Worm (Caenorhabditis elegans): ENCODE results near the gene tomm-7.

The tomm-7 gene

DNA sequence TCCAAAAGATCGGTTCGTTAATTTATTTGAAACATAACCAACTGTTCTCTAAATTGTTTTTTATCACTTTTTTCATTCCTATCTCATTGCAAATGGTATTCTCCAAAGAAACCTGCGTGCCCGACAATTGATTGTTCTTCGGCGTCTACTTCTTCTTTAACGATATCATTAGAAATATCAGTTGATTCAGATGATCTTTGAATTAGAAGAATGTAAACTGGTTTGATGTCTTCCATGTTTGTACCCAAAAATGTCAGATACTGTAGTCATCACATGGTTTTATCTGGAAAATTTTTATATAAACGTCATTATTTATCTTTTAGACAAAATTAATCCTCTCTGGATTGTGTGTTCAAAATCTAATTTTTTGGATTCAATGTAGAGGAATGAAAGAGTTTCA is 38.3 kb downstream of the tomm-7 start (continued):
- no peak for TF ChIP-seq mef-2 (tag; optimal IDR thresholded peaks at IDR 0.05)
- TF ChIP-seq snpc-4 (tag; optimal IDR thresholded peaks at IDR 0.05) = no peak
- TF ChIP-seq blmp-1 (tag; optimal IDR thresholded peaks at IDR 0.05) = peak; percentile 55
- no peak for TF ChIP-seq ztf-4 (tag; optimal IDR thresholded peaks at IDR 0.05)
- no peak for TF ChIP-seq nhr-12 (tag; optimal IDR thresholded peaks at IDR 0.05)
- TF ChIP-seq fkh-10 (GFP tag; optimal IDR thresholded peaks at IDR 0.05) = no peak
- no peak for TF ChIP-seq aly-2 (tag; optimal IDR thresholded peaks at IDR 0.05)
- no peak for TF ChIP-seq fos-1 (tag; optimal IDR thresholded peaks at IDR 0.05)
- TF ChIP-seq vab-15 (tag; optimal IDR thresholded peaks at IDR 0.05) = no peak
- TF ChIP-seq fkh-4 (tag; optimal IDR thresholded peaks at IDR 0.05; ENCODE audit: borderline replicate concordance) = no peak
- TF ChIP-seq unc-86 (tag; optimal IDR thresholded peaks at IDR 0.05) = no peak
- no peak for TF ChIP-seq aha-1 (tag; optimal IDR thresholded peaks at IDR 0.05)
- no peak for TF ChIP-seq efl-3 (GFP tag; optimal IDR thresholded peaks at IDR 0.05)
- TF ChIP-seq elt-2 (tag; optimal IDR thresholded peaks at IDR 0.05) = no peak
- no peak for TF ChIP-seq nhr-84 (tag; optimal IDR thresholded peaks at IDR 0.05)
- TF ChIP-seq mdl-1 (tag; optimal IDR thresholded peaks at IDR 0.05) = no peak
- peak; percentile 57 for TF ChIP-seq lin-14 (GFP tag; optimal IDR thresholded peaks at IDR 0.05)
- TF ChIP-seq unc-130 (tag; optimal IDR thresholded peaks at IDR 0.05) = no peak
- TF ChIP-seq egl-13 (tag; optimal IDR thresholded peaks at IDR 0.05) = no peak
- TF ChIP-seq snu-23 (GFP tag; optimal IDR thresholded peaks at IDR 0.05) = peak; percentile 58
- TF ChIP-seq sox-4 (tag; optimal IDR thresholded peaks at IDR 0.05) = no peak
- TF ChIP-seq sptf-1 (tag; optimal IDR thresholded peaks at IDR 0.05) = no peak
- no peak for TF ChIP-seq hlh-17 (GFP tag; optimal IDR thresholded peaks at IDR 0.05; ENCODE audit: borderline replicate concordance)
- no peak for TF ChIP-seq mep-1 (tag; optimal IDR thresholded peaks at IDR 0.05)
- no peak for TF ChIP-seq zag-1 (tag; optimal IDR thresholded peaks at IDR 0.05)
- no peak for TF ChIP-seq unc-30 (tag; optimal IDR thresholded peaks at IDR 0.05)
- no peak for TF ChIP-seq efl-1 (optimal IDR thresholded peaks at IDR 0.05)
- peak in 1 of 2 experiments; percentile 87 for TF ChIP-seq efl-1 (GFP tag; optimal IDR thresholded peaks at IDR 0.05 in 1 of 2)
- TF ChIP-seq C04F5.9 (tag; optimal IDR thresholded peaks at IDR 0.05) = no peak
- no peak for TF ChIP-seq sup-37 (GFP tag; optimal IDR thresholded peaks at IDR 0.05)
- no peak for TF ChIP-seq dsc-1 (tag; optimal IDR thresholded peaks at IDR 0.05)
- no peak for TF ChIP-seq alr-1 (tag; optimal IDR thresholded peaks at IDR 0.05; ENCODE audit: borderline replicate concordance)
- no peak for TF ChIP-seq nhr-28 (tag; optimal IDR thresholded peaks at IDR 0.05)
- no peak for TF ChIP-seq jun-1 (tag; optimal IDR thresholded peaks at IDR 0.05)
- TF ChIP-seq mab-9 (GFP tag; IDR thresholded peaks at IDR 0.05) = no peak
- TF ChIP-seq pqm-1 (tag; optimal IDR thresholded peaks at IDR 0.05) = no peak
- no peak for TF ChIP-seq isw-1 (GFP tag; IDR thresholded peaks at IDR 0.05)
- TF ChIP-seq irx-1 (tag; optimal IDR thresholded peaks at IDR 0.05) = no peak
- no peak for TF ChIP-seq F16B12.6 (tag; optimal IDR thresholded peaks at IDR 0.05)
- TF ChIP-seq ama-1 (optimal IDR thresholded peaks at IDR 0.05) = no peak
- TF ChIP-seq lin-35 (GFP tag; optimal IDR thresholded peaks at IDR 0.05) = peak in 1 of 2 experiments; percentile 49
- TF ChIP-seq ceh-63 (GFP tag; optimal IDR thresholded peaks at IDR 0.05) = no peak
- peak; percentile 95 for TF ChIP-seq nhr-85 (tag)
- no peak for TF ChIP-seq ces-1 (GFP tag; optimal IDR thresholded peaks at IDR 0.05)
- TF ChIP-seq lin-13 (GFP tag; optimal IDR thresholded peaks at IDR 0.05) = no peak
- peak; percentile 62 for TF ChIP-seq tbx-2 (tag; optimal IDR thresholded peaks at IDR 0.05)
- TF ChIP-seq tlp-1 (tag; optimal IDR thresholded peaks at IDR 0.05) = no peak
- no peak for TF ChIP-seq fkh-8 (tag; optimal IDR thresholded peaks at IDR 0.05)
- TF ChIP-seq swsn-7 (tag; optimal IDR thresholded peaks at IDR 0.05) = no peak
- no peak for TF ChIP-seq ceh-90 (tag; optimal IDR thresholded peaks at IDR 0.05)
- peak in 1 of 3 experiments; percentile 9 for TF ChIP-seq dpl-1 (GFP tag; optimal IDR thresholded peaks at IDR 0.05)
- no peak for TF ChIP-seq zip-4 (GFP tag; optimal IDR thresholded peaks at IDR 0.05)
- no peak for TF ChIP-seq ceh-88 (GFP tag; IDR thresholded peaks at IDR 0.05)
- no peak for TF ChIP-seq nhr-11 (tag; optimal IDR thresholded peaks at IDR 0.05)
- TF ChIP-seq lsy-2 (tag; optimal IDR thresholded peaks at IDR 0.05) = peak; percentile 25 to 88
- no peak for TF ChIP-seq lin-39 (tag; optimal IDR thresholded peaks at IDR 0.05)
